Worm (Caenorhabditis elegans) whole organism, L4 larva: ENCODE data around the gene nrf-6.

Experiments used
- F10B5.3 ChIP-seq: sonication (generic microtip); optimal IDR thresholded peaks from 2 replicates; lab custom pipeline; 2016; ENCODE audit warnings: mild to moderate bottlenecking, missing genetic modification characterization, missing compliant biosample characterization
- F26F4.8 ChIP-seq: fragments of 200-800 bp; sonication (Bioruptor generic); conservative IDR thresholded peaks from 2 replicates; pipeline ENCODE4 v1.3.6; 2022; ENCODE audit warnings: missing genetic modification characterization, missing compliant biosample characterization
- F37D6.2 ChIP-seq: sonication (generic microtip); optimal IDR thresholded peaks from 2 replicates; lab custom pipeline; 2016; ENCODE audit warnings: mild to moderate bottlenecking, missing genetic modification characterization, missing compliant biosample characterization
- F44E2.7 ChIP-seq: fragments of 200-800 bp; sonication (Bioruptor generic); IDR thresholded peaks from 2 replicates; pipeline ENCODE4 v2.1.2; 2022; ENCODE audit warnings: missing genetic modification characterization, missing compliant biosample characterization
- T20F7.1 ChIP-seq: fragments of 200-800 bp; sonication (Bioruptor generic); optimal IDR thresholded peaks from 2 replicates; lab custom pipeline; 2018; ENCODE audit warnings: mild to moderate bottlenecking, missing genetic modification characterization, missing compliant biosample characterization
- Y105C5A.15 ChIP-seq: fragments of 200-800 bp; sonication (Bioruptor generic); IDR thresholded peaks from 2 replicates; pipeline ENCODE4 v1.3.6; 2022; ENCODE audit warnings: missing genetic modification characterization, missing compliant biosample characterization
- Y48G9A.11 ChIP-seq: fragments of 200-800 bp; sonication (Bioruptor generic); IDR thresholded peaks from 2 replicates; pipeline ENCODE4 v1.3.6; 2022; ENCODE audit warnings: missing genetic modification reagents, missing genetic modification characterization, missing compliant biosample characterization
- Y5F2A.4 ChIP-seq: fragments of 200-800 bp; sonication (Bioruptor generic); optimal IDR thresholded peaks from 2 replicates; lab custom pipeline; 2018; ENCODE audit warnings: mild to moderate bottlenecking, missing genetic modification characterization, missing compliant biosample characterization
- aly-2 ChIP-seq: sonication (generic microtip); optimal IDR thresholded peaks from 2 replicates; lab custom pipeline; 2018; ENCODE audit warnings: missing biosample characterization, missing genetic modification characterization
- arid-1 ChIP-seq: fragments of 200-800 bp; sonication (Bioruptor generic); conservative IDR thresholded peaks from 2 replicates; pipeline ENCODE4 v1.3.6; 2022; ENCODE audit warnings: missing genetic modification reagents, missing genetic modification characterization, missing compliant biosample characterization
- ceh-28 ChIP-seq: fragments of 150-350 bp; optimal IDR thresholded peaks from 2 replicates; lab custom pipeline; 2014; ENCODE audit warnings: missing biosample characterization, missing genetic modification reagents, missing genetic modification characterization
- ceh-32 ChIP-seq: sonication (generic microtip); optimal IDR thresholded peaks from 2 replicates; lab custom pipeline; 2016; ENCODE audit warnings: mild to moderate bottlenecking, missing genetic modification characterization, missing compliant biosample characterization; ENCODE audit not compliant: poor library complexity
- cey-2 ChIP-seq: sonication (generic microtip); optimal IDR thresholded peaks from 3 replicates; lab custom pipeline; 2017; ENCODE audit warnings: missing genetic modification characterization, mild to moderate bottlenecking, missing compliant biosample characterization, antibody characterized with exemption, borderline replicate concordance; ENCODE audit not compliant: insufficient read depth
- ctbp-1 ChIP-seq: fragments of 200-800 bp; sonication (Bioruptor generic); IDR thresholded peaks from 2 replicates; pipeline ENCODE4 v1.3.6; 2022; ENCODE audit warnings: missing genetic modification reagents, missing genetic modification characterization, missing compliant biosample characterization
- daf-8 ChIP-seq: fragments of 200-800 bp; sonication (Bioruptor generic); IDR thresholded peaks from 2 replicates; pipeline ENCODE4 v1.3.6; 2022; ENCODE audit warnings: missing genetic modification characterization, missing compliant biosample characterization
- dmd-6 ChIP-seq: fragments of 200-800 bp; sonication (Bioruptor generic); IDR thresholded peaks from 2 replicates; pipeline ENCODE4 v1.3.6; 2022; ENCODE audit warnings: missing genetic modification reagents, missing genetic modification characterization, missing compliant biosample characterization
- dve-1 ChIP-seq: sonication (generic microtip); optimal IDR thresholded peaks from 2 replicates; lab custom pipeline; 2017; ENCODE audit warnings: antibody characterized with exemption, mild to moderate bottlenecking, missing genetic modification characterization, missing compliant biosample characterization; ENCODE audit not compliant: insufficient read depth
- hlh-11 ChIP-seq: fragments of 200-800 bp; sonication (Bioruptor generic); optimal IDR thresholded peaks from 2 replicates; lab custom pipeline; 2018; ENCODE audit warnings: mild to moderate bottlenecking, missing genetic modification characterization, missing compliant biosample characterization
- hlh-30 ChIP-seq: sonication (generic microtip); optimal IDR thresholded peaks from 2 replicates; lab custom pipeline; 2017; ENCODE audit warnings: antibody characterized with exemption, mild to moderate bottlenecking, missing genetic modification characterization, missing compliant biosample characterization; ENCODE audit not compliant: insufficient read depth
- hmg-1.1 ChIP-seq: fragments of 200-800 bp; sonication (Bioruptor generic); IDR thresholded peaks from 2 replicates; pipeline ENCODE4 v1.3.6; 2022; ENCODE audit warnings: missing genetic modification reagents, missing genetic modification characterization, missing compliant biosample characterization
- jun-1 ChIP-seq: fragments of 150-350 bp; optimal IDR thresholded peaks from 2 replicates; lab custom pipeline; 2014; ENCODE audit warnings: missing biosample characterization, missing genetic modification reagents, missing genetic modification characterization
- lin-1 ChIP-seq: fragments of 200-800 bp; sonication (Bioruptor generic); IDR thresholded peaks from 2 replicates; pipeline ENCODE4 v1.3.6; 2022; ENCODE audit warnings: missing genetic modification reagents, missing genetic modification characterization, missing compliant biosample characterization
- lin-39 ChIP-seq: fragments of 150-350 bp; optimal IDR thresholded peaks from 2 replicates; lab custom pipeline; 2014; ENCODE audit warnings: missing biosample characterization, missing genetic modification reagents, missing genetic modification characterization
- lir-3 ChIP-seq: sonication (generic microtip); optimal IDR thresholded peaks from 2 replicates; lab custom pipeline; 2016; ENCODE audit warnings: mild to moderate bottlenecking, missing genetic modification characterization, missing compliant biosample characterization
- lsy-2 ChIP-seq, 2 experiments: fragments of 150-350 bp in 1 of 2; sonication (generic microtip) in 1 of 2; optimal IDR thresholded peaks; 2 replicates each; lab custom pipeline; 2014 to 2017; ENCODE audit warnings: missing biosample characterization in 2 of 2, missing genetic modification characterization in 2 of 2
- mdl-1 ChIP-seq, 2 experiments: fragments of 150-350 bp in 1 of 2; sonication (generic microtip) in 1 of 2; optimal IDR thresholded peaks; 2 replicates each; lab custom pipeline; 2014 to 2017; ENCODE audit warnings: missing biosample characterization in 2 of 2, missing genetic modification characterization in 2 of 2
- mep-1 ChIP-seq: fragments of 150-350 bp; sonication (generic microtip); optimal IDR thresholded peaks from 3 replicates; lab custom pipeline; 2014; ENCODE audit warnings: missing biosample characterization, missing genetic modification characterization
- nhr-102 ChIP-seq: sonication (generic microtip); optimal IDR thresholded peaks from 2 replicates; lab custom pipeline; 2016; ENCODE audit warnings: mild to moderate bottlenecking, missing genetic modification characterization, moderate library complexity, missing compliant biosample characterization
- nhr-28 ChIP-seq: fragments of 150-350 bp; optimal IDR thresholded peaks from 2 replicates; lab custom pipeline; 2014; ENCODE audit warnings: missing biosample characterization, missing genetic modification characterization
- nhr-42 ChIP-seq: fragments of 200-800 bp; sonication (Bioruptor generic); IDR thresholded peaks from 2 replicates; pipeline ENCODE4 v1.3.6; 2022; ENCODE audit warnings: missing genetic modification characterization, missing compliant biosample characterization
- nhr-48 ChIP-seq: sonication (generic microtip); optimal IDR thresholded peaks from 2 replicates; lab custom pipeline; 2016; ENCODE audit warnings: mild to moderate bottlenecking, missing genetic modification characterization, missing compliant biosample characterization
- nhr-6 ChIP-seq: fragments of 150-350 bp; optimal IDR thresholded peaks from 2 replicates; lab custom pipeline; 2014; ENCODE audit warnings: missing biosample characterization, missing genetic modification characterization
- nhr-77 ChIP-seq: fragments of 150-350 bp; optimal IDR thresholded peaks from 2 replicates; lab custom pipeline; 2014; ENCODE audit warnings: missing biosample characterization, missing genetic modification characterization
- pha-4 ChIP-seq, 2 experiments: fragments of 150-350 bp in 1 of 2; fragments of 200-800 bp in 1 of 2; sonication (Bioruptor generic) in 1 of 2; IDR thresholded peaks in 1 of 2; optimal IDR thresholded peaks in 1 of 2; 2 replicates each; pipeline versions ENCODE4 v1.3.6 to Lab custom; 2014 to 2022; ENCODE audit warnings: missing genetic modification characterization in 2 of 2, missing genetic modification reagents in 2 of 2, missing biosample characterization in 1 of 2, missing compliant biosample characterization in 1 of 2
- sdz-12 ChIP-seq: fragments of 200-800 bp; sonication (Bioruptor generic); optimal IDR thresholded peaks from 2 replicates; lab custom pipeline; 2018; ENCODE audit warnings: mild to moderate bottlenecking, missing genetic modification characterization, missing compliant biosample characterization
- set-16 ChIP-seq: fragments of 200-800 bp; sonication (Bioruptor generic); IDR thresholded peaks from 2 replicates; pipeline ENCODE4 v1.3.6; 2022; ENCODE audit warnings: missing genetic modification reagents, missing genetic modification characterization, missing compliant biosample characterization
- skn-1 ChIP-seq: fragments of 150-350 bp; optimal IDR thresholded peaks from 2 replicates; lab custom pipeline; 2014; ENCODE audit warnings: missing biosample characterization, missing genetic modification characterization
- snpc-4 ChIP-seq: fragments of 150-350 bp; optimal IDR thresholded peaks from 2 replicates; lab custom pipeline; 2014; ENCODE audit warnings: missing biosample characterization, missing genetic modification characterization
- spr-1 ChIP-seq: sonication (generic microtip); optimal IDR thresholded peaks from 2 replicates; lab custom pipeline; 2016; ENCODE audit warnings: mild to moderate bottlenecking, missing genetic modification characterization, missing compliant biosample characterization
- tag-97 ChIP-seq: fragments of 200-800 bp; sonication (Bioruptor generic); IDR thresholded peaks from 2 replicates; pipeline ENCODE4 v1.3.6; 2022; ENCODE audit warnings: missing genetic modification characterization, missing compliant biosample characterization
- unc-130 ChIP-seq: sonication (generic microtip); optimal IDR thresholded peaks from 2 replicates; lab custom pipeline; 2016; ENCODE audit warnings: missing genetic modification reagents, missing genetic modification characterization, missing compliant biosample characterization
- unc-39 ChIP-seq: sonication (generic microtip); optimal IDR thresholded peaks from 2 replicates; lab custom pipeline; 2017; ENCODE audit warnings: missing biosample characterization, missing genetic modification characterization
- zfp-2 ChIP-seq: sonication (generic microtip); optimal IDR thresholded peaks from 2 replicates; lab custom pipeline; 2016; ENCODE audit warnings: mild to moderate bottlenecking, missing genetic modification characterization, missing compliant biosample characterization
- zip-2 ChIP-seq: fragments of 150-350 bp; optimal IDR thresholded peaks from 2 replicates; lab custom pipeline; 2014; ENCODE audit warnings: missing biosample characterization, missing genetic modification characterization
- ztf-7 ChIP-seq: fragments of 150-350 bp; optimal IDR thresholded peaks from 2 replicates; lab custom pipeline; 2014; ENCODE audit warnings: missing biosample characterization, missing genetic modification characterization

Gene nrf-6

DNA sequence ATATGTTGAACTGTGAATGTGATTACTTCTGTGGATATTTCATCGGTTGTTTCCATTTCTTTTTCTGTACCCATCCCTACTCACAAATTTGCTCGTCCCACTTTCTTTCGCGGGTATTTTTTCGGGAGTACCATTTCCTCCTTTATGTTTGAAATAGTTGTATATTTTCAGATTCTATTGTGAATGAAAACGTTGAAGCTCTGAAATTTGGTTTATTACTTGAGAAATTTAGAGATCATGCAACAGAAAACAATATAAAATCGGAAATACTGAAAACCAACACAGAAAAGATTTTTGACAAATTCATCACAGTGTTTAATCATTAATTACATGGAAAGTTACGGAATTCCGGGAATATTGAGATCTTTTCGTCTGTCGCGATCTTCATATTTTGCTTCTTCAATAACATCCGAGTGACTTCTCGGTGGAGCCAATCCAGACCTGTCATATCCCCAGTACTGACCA is 11.9 kb downstream of the nrf-6 start (continued):
- TF ChIP-seq arid-1 (GFP tag; lab: Robert Waterston, UW) (0 out of 2 replicates have a peak, but pooled peaks have one; percentile 3), pha-4 (GFP tag; IDR thresholded peaks at IDR 0.05; lab: Robert Waterston, UW) (peak; percentile 45; the same call in 1 of the 2 replicates), pha-4 (tag; optimal IDR thresholded peaks at IDR 0.05; lab: Kevin White, UChicago) (no peak), T20F7.1 (GFP tag; lab: Kevin White, UChicago) (peak; percentile 7), nhr-42 (no peak), Y105C5A.15 (GFP tag; lab: Robert Waterston, UW) (no peak), unc-39 (tag; lab: Kevin White, UChicago) (no peak), mep-1 (tag; lab: Kevin White, UChicago) (peak; percentile 8), daf-8 (GFP tag; lab: Robert Waterston, UW) (no peak), nhr-77 (tag; lab: Kevin White, UChicago) (no peak), Y48G9A.11 (GFP tag; lab: Robert Waterston, UW) (0 out of 2 replicates have a peak, but pooled peaks have one; percentile 18), F44E2.7 (GFP tag; lab: Robert Waterston, UW) (no peak), nhr-28 (tag; lab: Kevin White, UChicago) (no peak)

DNA sequence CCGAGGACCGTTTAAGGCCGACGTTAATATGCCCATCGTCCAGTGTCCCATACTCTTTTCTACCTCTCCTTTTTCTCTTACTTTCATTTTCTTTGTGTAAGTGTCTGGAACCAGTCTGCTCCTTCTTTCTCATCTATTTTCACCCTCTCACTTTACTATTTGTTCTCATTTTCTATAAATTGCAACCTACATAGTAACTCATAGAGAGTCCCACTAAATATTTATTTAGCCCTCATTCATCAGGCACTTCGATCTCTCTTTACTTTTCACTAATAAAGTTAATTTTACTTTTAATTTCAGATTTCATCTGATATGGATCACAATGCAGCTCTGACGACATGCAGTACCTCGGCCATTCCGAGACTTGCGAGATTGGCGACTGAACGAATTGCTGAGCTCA is 15.1 kb downstream of the nrf-6 start, which contains the start of gene zyg-11:
Gene zyg-11 (plus strand): TSS at position 301 of the 400 bp plus-strand sequence.
- TF ChIP-seq set-16 (GFP tag; lab: Robert Waterston, UW) (no peak), nhr-42 (no peak), F44E2.7 (GFP tag; lab: Robert Waterston, UW) (no peak), lin-39 (tag; lab: Kevin White, UChicago) (no peak), pha-4 (GFP tag; IDR thresholded peaks at IDR 0.05; lab: Robert Waterston, UW) (no peak), pha-4 (tag; optimal IDR thresholded peaks at IDR 0.05; lab: Kevin White, UChicago) (no peak), hlh-30 (tag; lab: Kevin White, UChicago) (no peak), F10B5.3 (tag; lab: Kevin White, UChicago) (no peak), aly-2 (tag; lab: Kevin White, UChicago) (no peak), Y5F2A.4 (GFP tag; lab: Kevin White, UChicago) (no peak), ceh-32 (tag; lab: Kevin White, UChicago) (no peak), hmg-1.1 (GFP tag; lab: Robert Waterston, UW) (no peak; the same call in 1 of the 2 replicates), zip-2 (tag; lab: Kevin White, UChicago) (no peak), ceh-28 (tag; lab: Kevin White, UChicago) (no peak), F37D6.2 (tag; lab: Kevin White, UChicago) (no peak), mdl-1 (tag; optimal IDR thresholded peaks at IDR 0.05; lab: Kevin White, UChicago) (no peak), ctbp-1 (GFP tag; lab: Robert Waterston, UW) (no peak), lir-3 (no peak), nhr-102 (tag; lab: Kevin White, UChicago) (no peak), snpc-4 (tag; lab: Kevin White, UChicago) (no peak)

DNA sequence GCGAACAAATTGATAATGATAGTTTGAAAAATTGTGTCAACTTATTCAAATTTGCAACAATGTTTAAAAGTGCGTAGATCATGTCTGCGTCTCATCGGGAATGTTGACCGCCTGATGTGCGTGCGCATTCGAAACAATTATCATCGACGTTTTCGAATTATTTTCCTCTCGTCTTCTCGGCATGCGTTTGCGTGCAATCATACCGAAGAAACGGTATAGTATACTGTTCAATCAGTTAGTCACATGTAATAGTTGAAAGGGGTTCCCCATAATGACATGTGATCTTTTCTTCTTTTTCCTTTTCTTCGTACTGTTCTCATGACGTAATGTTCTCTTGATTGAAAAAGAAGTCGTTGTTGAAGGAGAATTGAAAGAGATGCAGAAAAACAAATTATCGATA is 15.7 kb downstream of the nrf-6 start:
- TF ChIP-seq ctbp-1 (GFP tag; lab: Robert Waterston, UW) (no peak), unc-130 (GFP tag; lab: Kevin White, UChicago) (no peak), Y48G9A.11 (GFP tag; lab: Robert Waterston, UW) (no peak), nhr-6 (tag; lab: Kevin White, UChicago) (peak; percentile 40), hlh-30 (tag; lab: Kevin White, UChicago) (peak; percentile 95), tag-97 (GFP tag; lab: Robert Waterston, UW) (no peak), jun-1 (tag; lab: Kevin White, UChicago) (peak; percentile 48), skn-1 (tag; lab: Kevin White, UChicago) (no peak), F26F4.8 (GFP tag; lab: Robert Waterston, UW) (no peak), spr-1 (no peak), zfp-2 (tag; lab: Kevin White, UChicago) (no peak), dmd-6 (GFP tag; lab: Robert Waterston, UW) (peak; percentile 97), lin-1 (GFP tag; lab: Robert Waterston, UW) (peak; percentile 60; the same call in 1 of the 2 replicates), ztf-7 (tag; lab: Kevin White, UChicago) (peak; percentile 61), dve-1 (tag; lab: Kevin White, UChicago) (peak; percentile 95), hlh-11 (tag; lab: Kevin White, UChicago) (peak; percentile 97), lsy-2 (tag; optimal IDR thresholded peaks at IDR 0.05; lab: Kevin White, UChicago) (peak; percentile 59 to 82), F44E2.7 (GFP tag; lab: Robert Waterston, UW) (no peak), Y5F2A.4 (GFP tag; lab: Kevin White, UChicago) (no peak), nhr-48 (tag; lab: Kevin White, UChicago) (peak; percentile 96), sdz-12 (GFP tag; lab: Kevin White, UChicago) (no peak), cey-2 (tag; lab: Kevin White, UChicago) (peak; percentile 58)
